Fruit fly (Drosophila melanogaster) whole organism: ENCODE data around the gene CG6962.

ENCODE experiments used
- CG8478 ChIP-seq: fragments of >200 bp; optimal IDR thresholded peaks from 2 replicates; lab custom pipeline; 2018; ENCODE audit warnings: inconsistent platforms
- Dll ChIP-seq: fragments of >200 bp; optimal IDR thresholded peaks from 2 replicates; lab custom pipeline; 2017
- pan ChIP-seq: fragments of >200 bp; optimal IDR thresholded peaks from 2 replicates; lab custom pipeline; 2017
- psq ChIP-seq: fragments of >200 bp; optimal IDR thresholded peaks from 2 replicates; lab custom pipeline; 2017
- usp ChIP-seq: fragments of >200 bp; optimal IDR thresholded peaks from 2 replicates; lab custom pipeline; 2017; ENCODE audit warnings: missing biosample characterization, missing genetic modification characterization, mixed read lengths

dm6 chr3R:11847379-11847778 is 35.0 kb downstream of the CG6962 start:
- TF ChIP-seq psq (lab: Kevin White, UChicago): no peak
- no peak for TF ChIP-seq Dll
- TF ChIP-seq usp (GFP tag; lab: Kevin White, UChicago): no peak
- no peak for TF ChIP-seq pan (lab: Kevin White, UChicago)
- no peak for TF ChIP-seq CG8478 (lab: Kevin White, UChicago)
